Worm (Caenorhabditis elegans) whole organism, L3 larva: Measurements from ENCODE around the gene sri-30.

Source experiments
- R02D3.7 ChIP-seq: fragments of 150-350 bp; optimal IDR thresholded peaks from 2 replicates; lab custom pipeline; 2014; ENCODE audit warnings: missing biosample characterization, missing genetic modification characterization
- ama-1 ChIP-seq: fragments of 150-350 bp; optimal IDR thresholded peaks from 2 replicates; lab custom pipeline; 2018
- mdl-1 ChIP-seq: fragments of 150-350 bp; optimal IDR thresholded peaks from 2 replicates; lab custom pipeline; 2014; ENCODE audit warnings: missing biosample characterization, missing genetic modification characterization
- nfya-1 ChIP-seq: sonication (generic microtip); optimal IDR thresholded peaks from 2 replicates; lab custom pipeline; 2017; ENCODE audit warnings: missing genetic modification characterization, mild to moderate bottlenecking, missing compliant biosample characterization, antibody characterized with exemption, moderate library complexity; ENCODE audit not compliant: insufficient read depth
- nhr-237 ChIP-seq: fragments of 150-350 bp; optimal IDR thresholded peaks from 2 replicates; lab custom pipeline; 2014; ENCODE audit warnings: missing biosample characterization, missing genetic modification characterization
- nhr-76 ChIP-seq: fragments of 150-350 bp; sonication (generic microtip); optimal IDR thresholded peaks from 5 replicates; lab custom pipeline; 2014; ENCODE audit warnings: missing biosample characterization, missing genetic modification characterization
- zag-1 ChIP-seq: fragments of 150-350 bp; optimal IDR thresholded peaks from 2 replicates; lab custom pipeline; 2014; ENCODE audit warnings: missing biosample characterization, missing genetic modification characterization

- TF ChIP-seq mdl-1 (tag; lab: Kevin White, UChicago), result no peak
- no peak for TF ChIP-seq nhr-76 (tag; lab: Kevin White, UChicago)
- no peak for TF ChIP-seq nfya-1 (tag; lab: Kevin White, UChicago)
- no peak for TF ChIP-seq ama-1 (lab: Kevin White, UChicago)
- TF ChIP-seq R02D3.7, result no peak
- TF ChIP-seq zag-1 (tag; lab: Kevin White, UChicago), result no peak
- no peak for TF ChIP-seq nhr-237 (tag; lab: Kevin White, UChicago)
Measured at ce11 chrII:3030416-3030815, 15.6 kb upstream of the sri-30 start.
